Fruit fly (Drosophila melanogaster) whole organism, embryonic: ENCODE results near the gene PGAP1.
A peak's percentile ranks its signal among the peaks of the same experiment; 100 is the strongest.

ENCODE experiments used
- Bdp1 ChIP-seq: fragments of 200-800 bp; sonication (Bioruptor generic); optimal IDR thresholded peaks from 3 replicates; lab custom pipeline; 2016; ENCODE audit warnings: missing biosample characterization, missing genetic modification characterization
- CG10431 ChIP-seq: fragments of 200-800 bp; sonication (Bioruptor generic); optimal IDR thresholded peaks from 3 replicates; lab custom pipeline; 2018; ENCODE audit warnings: missing biosample characterization, mild to moderate bottlenecking, missing genetic modification characterization
- CG11085 ChIP-seq: fragments of 200-800 bp; sonication (Bioruptor generic); IDR thresholded peaks from 2 replicates; pipeline ENCODE4 v1.3.6; 2022; ENCODE audit warnings: missing biosample characterization, missing genetic modification characterization
- CG11093 ChIP-seq: fragments of 200-800 bp; sonication (Bioruptor generic); IDR thresholded peaks from 3 replicates; pipeline ENCODE4 v1.3.6; 2022; ENCODE audit warnings: missing biosample characterization, missing genetic modification characterization
- CG11504 ChIP-seq: fragments of 200-800 bp; sonication (Bioruptor generic); optimal IDR thresholded peaks from 3 replicates; lab custom pipeline; 2019; ENCODE audit warnings: missing biosample characterization, mild to moderate bottlenecking, missing genetic modification characterization, moderate library complexity
- CG12744 ChIP-seq: fragments of 200-800 bp; sonication (Bioruptor generic); optimal IDR thresholded peaks from 2 replicates; lab custom pipeline; 2016; ENCODE audit warnings: missing biosample characterization, missing genetic modification characterization
- CG14710 ChIP-seq: fragments of 200-800 bp; sonication (Bioruptor generic); optimal IDR thresholded peaks from 3 replicates; lab custom pipeline; 2019; ENCODE audit warnings: missing biosample characterization, mild to moderate bottlenecking, missing genetic modification characterization, moderate library complexity
- CG16779 ChIP-seq: fragments of 200-800 bp; sonication (Bioruptor generic); IDR thresholded peaks from 2 replicates; pipeline ENCODE4 v1.3.6; 2022; ENCODE audit warnings: missing biosample characterization, missing genetic modification characterization
- CG17361 ChIP-seq: fragments of 200-800 bp; sonication (Bioruptor generic); IDR thresholded peaks from 3 replicates; pipeline ENCODE4 v1.3.6; 2022; ENCODE audit warnings: missing biosample characterization, missing genetic modification characterization
- CG17912 ChIP-seq: fragments of 200-800 bp; sonication (Bioruptor generic); optimal IDR thresholded peaks from 2 replicates; lab custom pipeline; 2018; ENCODE audit warnings: missing biosample characterization, mild to moderate bottlenecking, missing genetic modification characterization
- CG2678 ChIP-seq: fragments of 200-800 bp; sonication (Bioruptor generic); optimal IDR thresholded peaks from 3 replicates; lab custom pipeline; 2019; ENCODE audit warnings: missing biosample characterization, mild to moderate bottlenecking, missing genetic modification characterization, moderate library complexity
- CG31441 ChIP-seq: fragments of 200-800 bp; sonication (Bioruptor generic); IDR thresholded peaks from 2 replicates; pipeline ENCODE4 v1.3.6; 2022; ENCODE audit warnings: missing biosample characterization, missing genetic modification characterization
- CG32767 ChIP-seq: fragments of 200-800 bp; sonication (Bioruptor generic); IDR thresholded peaks from 2 replicates; pipeline ENCODE4 v1.3.6; 2022; ENCODE audit warnings: missing biosample characterization, missing genetic modification characterization
- CG32772 ChIP-seq: fragments of 200-800 bp; sonication (Bioruptor generic); IDR thresholded peaks from 2 replicates; pipeline ENCODE4 v1.3.6; 2022; ENCODE audit warnings: missing biosample characterization, missing genetic modification characterization
- CG43689 ChIP-seq: fragments of 200-800 bp; sonication (Bioruptor generic); IDR thresholded peaks from 2 replicates; pipeline ENCODE4 v1.3.6; 2022; ENCODE audit warnings: missing biosample characterization, missing genetic modification characterization
- CG7357 ChIP-seq: fragments of 200-800 bp; sonication (Bioruptor generic); IDR thresholded peaks from 3 replicates; pipeline ENCODE4 v1.3.6; 2022; ENCODE audit warnings: missing biosample characterization, missing genetic modification characterization
- CG8281 ChIP-seq: fragments of 200-800 bp; sonication (Bioruptor generic); optimal IDR thresholded peaks from 2 replicates; lab custom pipeline; 2018; ENCODE audit warnings: missing biosample characterization, mild to moderate bottlenecking, missing genetic modification characterization, moderate library complexity
- CG8359 ChIP-seq: fragments of 200-800 bp; sonication (Bioruptor generic); optimal IDR thresholded peaks from 2 replicates; lab custom pipeline; 2017; ENCODE audit warnings: missing biosample characterization, mild to moderate bottlenecking, missing genetic modification characterization, borderline replicate concordance
- CG8478 ChIP-seq: fragments of >200 bp; optimal IDR thresholded peaks from 2 replicates; lab custom pipeline; 2018
- CG9609 ChIP-seq: fragments of 200-800 bp; sonication (Bioruptor generic); optimal IDR thresholded peaks from 3 replicates; lab custom pipeline; 2016; ENCODE audit warnings: missing biosample characterization, missing genetic modification characterization
- Chrac-16 ChIP-seq: fragments of 200-800 bp; sonication (Bioruptor generic); optimal IDR thresholded peaks from 3 replicates; lab custom pipeline; 2016; ENCODE audit warnings: missing biosample characterization, missing genetic modification characterization
- Dad ChIP-seq: fragments of 200-800 bp; sonication (Bioruptor generic); optimal IDR thresholded peaks from 3 replicates; lab custom pipeline; 2016; ENCODE audit warnings: missing biosample characterization, missing genetic modification characterization
- Dbx ChIP-seq: fragments of 200-800 bp; sonication (Bioruptor generic); IDR thresholded peaks from 3 replicates; pipeline ENCODE4 v1.3.6; 2022; ENCODE audit warnings: missing biosample characterization, missing genetic modification characterization
- Dip3 ChIP-seq: fragments of 200-800 bp; sonication (Bioruptor generic); optimal IDR thresholded peaks from 3 replicates; lab custom pipeline; 2016; ENCODE audit warnings: missing biosample characterization, missing genetic modification characterization
- Elba2 ChIP-seq: fragments of 200-800 bp; sonication (Bioruptor generic); optimal IDR thresholded peaks from 3 replicates; lab custom pipeline; 2016; ENCODE audit warnings: missing biosample characterization, missing genetic modification characterization
- Ets97D ChIP-seq: fragments of 200-800 bp; sonication (Bioruptor generic); optimal IDR thresholded peaks from 3 replicates; lab custom pipeline; 2016; ENCODE audit warnings: missing biosample characterization, missing genetic modification characterization
- Gug ChIP-seq: fragments of 200-800 bp; sonication (Bioruptor generic); IDR thresholded peaks from 4 replicates; pipeline ENCODE4 v1.3.6; 2022; ENCODE audit warnings: missing biosample characterization, missing genetic modification characterization
- Hr51 ChIP-seq, 2 experiments: fragments of 200-800 bp; sonication (Bioruptor generic); optimal IDR thresholded peaks; 2 replicates in 1 of 2; 3 replicates in 1 of 2; lab custom pipeline; 2016 to 2018; ENCODE audit warnings: missing biosample characterization in 2 of 2, missing genetic modification characterization in 2 of 2, mild to moderate bottlenecking in 1 of 2, moderate library complexity in 1 of 2
- MTF-1 ChIP-seq: fragments of 200-800 bp; sonication (Bioruptor generic); optimal IDR thresholded peaks from 2 replicates; lab custom pipeline; 2018; ENCODE audit warnings: missing biosample characterization, mild to moderate bottlenecking, missing genetic modification characterization, borderline replicate concordance
- Ptx1 ChIP-seq: fragments of 200-800 bp; sonication (Bioruptor generic); IDR thresholded peaks from 2 replicates; pipeline ENCODE4 v1.3.6; 2022; ENCODE audit warnings: missing biosample characterization, missing genetic modification characterization
- Taf1 ChIP-seq: fragments of 200-800 bp; sonication (Bioruptor generic); IDR thresholded peaks from 2 replicates; pipeline ENCODE4 v1.3.6; 2022; ENCODE audit warnings: missing biosample characterization, missing genetic modification characterization
- dati ChIP-seq: fragments of 200-800 bp; sonication (Bioruptor generic); IDR thresholded peaks from 2 replicates; pipeline ENCODE4 v1.3.6; 2022; ENCODE audit warnings: missing biosample characterization, missing genetic modification characterization
- gcm2 ChIP-seq: fragments of 200-800 bp; sonication (Bioruptor generic); optimal IDR thresholded peaks from 2 replicates; lab custom pipeline; 2016; ENCODE audit warnings: missing biosample characterization, missing genetic modification characterization
- jumu ChIP-seq: fragments of 200-800 bp; sonication (Bioruptor generic); optimal IDR thresholded peaks from 3 replicates; lab custom pipeline; 2016; ENCODE audit warnings: missing biosample characterization, missing genetic modification characterization
- ken ChIP-seq: fragments of 200-800 bp; sonication (Bioruptor generic); IDR thresholded peaks from 3 replicates; pipeline ENCODE4 v1.3.6; 2022; ENCODE audit warnings: missing biosample characterization, missing genetic modification characterization
- lov ChIP-seq, 2 experiments: fragments of 200-800 bp in 1 of 2; fragments of >200 bp in 1 of 2; sonication (Bioruptor generic) in 1 of 2; IDR thresholded peaks in 1 of 2; optimal IDR thresholded peaks in 1 of 2; 2 replicates in 1 of 2; 3 replicates in 1 of 2; pipeline versions ENCODE4 v1.3.6 to Lab custom; 2017 to 2022; ENCODE audit warnings: missing biosample characterization in 1 of 2, missing genetic modification characterization in 1 of 2
- maf-S ChIP-seq: fragments of 200-800 bp; sonication (Bioruptor generic); optimal IDR thresholded peaks from 2 replicates; lab custom pipeline; 2016; ENCODE audit warnings: missing biosample characterization, missing genetic modification characterization
- p53 ChIP-seq: fragments of 200-800 bp; sonication (Bioruptor generic); optimal IDR thresholded peaks from 2 replicates; lab custom pipeline; 2016; ENCODE audit warnings: missing biosample characterization, missing genetic modification characterization
- peb ChIP-seq: fragments of 200-800 bp; sonication (Bioruptor generic); IDR thresholded peaks from 2 replicates; pipeline ENCODE4 v1.3.6; 2022; ENCODE audit warnings: missing biosample characterization, missing genetic modification characterization
- pfk ChIP-seq: fragments of 200-800 bp; sonication (Bioruptor generic); optimal IDR thresholded peaks from 2 replicates; lab custom pipeline; 2018; ENCODE audit warnings: missing biosample characterization, mild to moderate bottlenecking, missing genetic modification characterization, moderate library complexity
- prd ChIP-seq, 3 experiments: fragments of >200 bp in 2 of 3; fragments of 200-800 bp in 1 of 3; sonication (Bioruptor generic) in 1 of 3; optimal IDR thresholded peaks in 2 of 3; IDR thresholded peaks in 1 of 3; 2 replicates in 2 of 3; 3 replicates in 1 of 3; pipeline versions ENCODE4 v1.3.6 to Lab custom; 2017 to 2022; ENCODE audit warnings: missing biosample characterization in 1 of 3, missing genetic modification characterization in 1 of 3
- run ChIP-seq: fragments of 200-800 bp; sonication (Bioruptor generic); optimal IDR thresholded peaks from 3 replicates; lab custom pipeline; 2018; ENCODE audit warnings: missing biosample characterization, mild to moderate bottlenecking, missing genetic modification characterization
- sc ChIP-seq, 3 experiments: fragments of >200 bp in 2 of 3; fragments of 200-800 bp in 1 of 3; sonication (Bioruptor generic) in 1 of 3; optimal IDR thresholded peaks; 2 replicates in 2 of 3; 3 replicates in 1 of 3; lab custom pipeline; 2017; ENCODE audit warnings: mild to moderate bottlenecking in 1 of 3, missing biosample characterization in 1 of 3, missing genetic modification characterization in 1 of 3, missing genetic modification reagents in 1 of 3
- schlank ChIP-seq: fragments of 200-800 bp; sonication (Bioruptor generic); optimal IDR thresholded peaks from 2 replicates; lab custom pipeline; 2018; ENCODE audit warnings: missing biosample characterization, mild to moderate bottlenecking, missing genetic modification characterization
- scrt ChIP-seq: fragments of 200-800 bp; sonication (Bioruptor generic); optimal IDR thresholded peaks from 2 replicates; lab custom pipeline; 2018; ENCODE audit warnings: missing biosample characterization, mild to moderate bottlenecking, missing genetic modification characterization, moderate library complexity
- sd ChIP-seq: fragments of 200-800 bp; sonication (Bioruptor generic); optimal IDR thresholded peaks from 3 replicates; lab custom pipeline; 2018; ENCODE audit warnings: missing biosample characterization, mild to moderate bottlenecking, missing genetic modification characterization, moderate library complexity
- unc-4 ChIP-seq: fragments of 200-800 bp; sonication (Bioruptor generic); IDR thresholded peaks from 2 replicates; pipeline ENCODE4 v1.3.6; 2022; ENCODE audit warnings: missing biosample characterization, missing genetic modification characterization; ENCODE audit not compliant: partially characterized antibody
- unpg ChIP-seq: fragments of 200-800 bp; sonication (Bioruptor generic); optimal IDR thresholded peaks from 3 replicates; lab custom pipeline; 2018; ENCODE audit warnings: missing biosample characterization, mild to moderate bottlenecking, missing genetic modification characterization, moderate library complexity
- zen2 ChIP-seq: fragments of 200-800 bp; sonication (Bioruptor generic); IDR thresholded peaks from 3 replicates; pipeline ENCODE4 v1.3.6; 2022; ENCODE audit warnings: missing biosample characterization, missing genetic modification characterization; ENCODE audit not compliant: partially characterized antibody

PGAP1 gene

DNA sequence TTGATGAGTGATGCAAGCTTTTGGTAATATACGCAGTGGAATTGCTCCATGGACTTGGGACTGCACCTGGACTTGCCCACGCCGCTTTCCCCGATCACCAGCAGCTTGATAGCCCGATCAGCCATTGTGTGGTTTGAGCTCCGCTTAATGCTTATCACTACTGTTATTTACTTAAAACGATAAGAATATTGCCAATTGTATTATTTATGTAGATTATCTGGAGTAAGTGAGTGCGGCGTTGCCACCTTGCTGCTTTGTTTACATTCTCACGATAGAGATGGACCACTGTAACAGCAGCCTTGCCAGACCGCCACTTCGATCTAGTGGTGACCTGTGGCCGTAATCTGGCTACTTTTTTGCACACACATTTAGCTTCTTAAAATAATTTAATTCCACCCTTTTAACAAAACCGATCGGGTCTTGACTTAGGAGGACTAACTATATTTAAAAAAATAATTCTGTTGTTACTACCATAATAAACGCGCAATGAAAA lies 17.7 kb downstream of the PGAP1 start, which contains the start of gene Rab18 (continued):
- no peak for TF ChIP-seq CG12744 (GFP tag; lab: Kevin White, UChicago)
- no peak for TF ChIP-seq MTF-1 (GFP tag; lab: Kevin White, UChicago)
- no peak for TF ChIP-seq CG8281 (tag; lab: Kevin White, UChicago)
- no peak for TF ChIP-seq CG10431
- TF ChIP-seq gcm2 = no peak
- TF ChIP-seq Dip3 (GFP tag; lab: Kevin White, UChicago) = peak; percentile 26
- TF ChIP-seq prd (optimal IDR thresholded peaks at IDR 0.05; lab: Kevin White, UChicago) = no peak
- peak; percentile 63; the same call in 1 of the 3 replicates for TF ChIP-seq prd (GFP tag; IDR thresholded peaks at IDR 0.05; lab: Robert Waterston, UW)
- no peak for TF ChIP-seq CG17912
- no peak for TF ChIP-seq CG11504 (tag; lab: Kevin White, UChicago)
- no peak for TF ChIP-seq CG8359
- TF ChIP-seq CG17361 = peak; percentile 9; the same call in 1 of the 3 replicates
- TF ChIP-seq unpg (GFP tag; lab: Kevin White, UChicago) = no peak
- TF ChIP-seq jumu (GFP tag; lab: Kevin White, UChicago) = no peak
- peak; percentile 10 for TF ChIP-seq CG14710 (tag; lab: Kevin White, UChicago)
- no peak for TF ChIP-seq unc-4 (GFP tag; lab: Robert Waterston, UW)
- TF ChIP-seq CG32772 (GFP tag; lab: Robert Waterston, UW) = no peak
- TF ChIP-seq Ptx1 (GFP tag; lab: Robert Waterston, UW) = peak; percentile 57
- TF ChIP-seq zen2 = no peak
- peak; percentile 23 for TF ChIP-seq Ets97D (GFP tag; lab: Kevin White, UChicago)
- no peak for TF ChIP-seq CG8478 (lab: Kevin White, UChicago)
- no peak for TF ChIP-seq scrt (GFP tag; lab: Kevin White, UChicago)
- no peak for TF ChIP-seq p53 (GFP tag; lab: Kevin White, UChicago)
- TF ChIP-seq Dbx (GFP tag; lab: Robert Waterston, UW) = peak; percentile 55; the same call in 1 of the 3 replicates
- peak; percentile 69 for TF ChIP-seq Elba2 (GFP tag; lab: Kevin White, UChicago)
- TF ChIP-seq CG16779 = no peak
- TF ChIP-seq CG2678 = no peak
- no peak for TF ChIP-seq CG43689
- TF ChIP-seq CG7357 (GFP tag; lab: Robert Waterston, UW) = no peak
- no peak for TF ChIP-seq schlank
- peak; percentile 23; the same call in 1 of the 2 replicates for TF ChIP-seq CG11085 (GFP tag; lab: Robert Waterston, UW)
- TF ChIP-seq Taf1 = no peak
- no peak for TF ChIP-seq sd (tag; lab: Kevin White, UChicago)
- TF ChIP-seq pfk (GFP tag; lab: Kevin White, UChicago) = no peak
- peak in 1 of 2 experiments; percentile 21 for TF ChIP-seq Hr51 (GFP tag; optimal IDR thresholded peaks at IDR 0.05; lab: Kevin White, UChicago)
- no peak for TF ChIP-seq dati (GFP tag; lab: Robert Waterston, UW)
- TF ChIP-seq ken (GFP tag; lab: Robert Waterston, UW) = peak; percentile 49; the same call in 1 of the 3 replicates
- TF ChIP-seq Gug (GFP tag; lab: Robert Waterston, UW) = peak; percentile 70; the same call in 3 of the 4 replicates
- no peak for TF ChIP-seq sc (optimal IDR thresholded peaks at IDR 0.05; lab: Kevin White, UChicago)
- no peak for TF ChIP-seq sc (GFP tag; optimal IDR thresholded peaks at IDR 0.05; lab: Kevin White, UChicago)
- TF ChIP-seq maf-S = no peak
- peak; percentile 14; the same call in 1 of the 3 replicates for TF ChIP-seq CG11093
- peak; percentile 29 for TF ChIP-seq CG9609 (GFP tag; lab: Kevin White, UChicago)
- no peak for TF ChIP-seq peb
- no peak for TF ChIP-seq run (tag; lab: Kevin White, UChicago)
- no peak for TF ChIP-seq lov (optimal IDR thresholded peaks at IDR 0.05; lab: Kevin White, UChicago)
- TF ChIP-seq lov (GFP tag; IDR thresholded peaks at IDR 0.05; lab: Robert Waterston, UW) = no peak
- TF ChIP-seq Bdp1 (GFP tag; lab: Kevin White, UChicago) = no peak
- no peak for TF ChIP-seq CG32767
- peak; percentile 37 for TF ChIP-seq Chrac-16
- no peak for TF ChIP-seq CG31441 (GFP tag; lab: Robert Waterston, UW)
- TF ChIP-seq Dad = peak; percentile 13
